Worm (Caenorhabditis elegans) whole organism, young adult: ENCODE measurements around the gene nlp-66.

Experiments used
- B0035.1 ChIP-seq: sonication (generic microtip); optimal IDR thresholded peaks from 2 replicates; lab custom pipeline; 2016; ENCODE audit warnings: missing genetic modification characterization, mild to moderate bottlenecking, missing compliant biosample characterization, missing genotype, missing genetic modification reagents
- B0261.1 ChIP-seq: sonication (generic microtip); optimal IDR thresholded peaks from 2 replicates; lab custom pipeline; 2016; ENCODE audit warnings: mild to moderate bottlenecking, missing genetic modification characterization, moderate library complexity, missing compliant biosample characterization
- F37B4.10 ChIP-seq: fragments of 200-800 bp; sonication (Bioruptor generic); IDR thresholded peaks from 2 replicates; pipeline ENCODE4 v1.3.6; 2022; ENCODE audit warnings: missing genetic modification characterization, missing compliant biosample characterization
- F57C9.4 ChIP-seq: sonication (generic microtip); optimal IDR thresholded peaks from 2 replicates; lab custom pipeline; 2017; ENCODE audit warnings: mild to moderate bottlenecking, missing genetic modification characterization, missing compliant biosample characterization
- T07F8.4 ChIP-seq: sonication (generic microtip); optimal IDR thresholded peaks from 2 replicates; lab custom pipeline; 2016; ENCODE audit warnings: mild to moderate bottlenecking, missing genetic modification characterization, moderate library complexity, missing compliant biosample characterization
- Y79H2A.3 ChIP-seq: fragments of 200-800 bp; sonication (Bioruptor generic); conservative IDR thresholded peaks from 2 replicates; pipeline ENCODE4 v1.3.6; 2022; ENCODE audit warnings: missing genetic modification reagents, missing genetic modification characterization, missing compliant biosample characterization
- Y95B8A.8 ChIP-seq: fragments of 200-800 bp; sonication (Bioruptor generic); IDR thresholded peaks from 2 replicates; pipeline ENCODE4 v1.3.6; 2022; ENCODE audit warnings: missing genetic modification reagents, missing genetic modification characterization, missing compliant biosample characterization
- ama-1 ChIP-seq, 3 experiments: fragments of 150-350 bp in 1 of 3; sonication (generic microtip) in 2 of 3; optimal IDR thresholded peaks; 2 replicates each; lab custom pipeline; 2014 to 2018; ENCODE audit warnings: missing biosample characterization in 2 of 3, missing genetic modification characterization in 2 of 3, missing genetic modification reagents in 2 of 3
- athp-1 ChIP-seq: sonication (generic microtip); optimal IDR thresholded peaks from 2 replicates; lab custom pipeline; 2017; ENCODE audit warnings: mild to moderate bottlenecking, missing genetic modification characterization, missing compliant biosample characterization
- attf-3 ChIP-seq: fragments of 200-800 bp; sonication (Bioruptor generic); conservative IDR thresholded peaks from 2 replicates; pipeline ENCODE4 v1.3.6; 2022; ENCODE audit warnings: missing genetic modification reagents, missing genetic modification characterization, missing compliant biosample characterization
- attf-5 ChIP-seq: fragments of 200-800 bp; sonication (Bioruptor generic); optimal IDR thresholded peaks from 2 replicates; lab custom pipeline; 2018; ENCODE audit warnings: mild to moderate bottlenecking, missing genetic modification characterization, missing compliant biosample characterization
- cebp-2 ChIP-seq: fragments of 200-800 bp; sonication (Bioruptor generic); IDR thresholded peaks from 2 replicates; pipeline ENCODE4 v1.3.6; 2022; ENCODE audit warnings: missing genetic modification characterization, missing compliant biosample characterization
- dox-1 ChIP-seq: fragments of 200-800 bp; sonication (Bioruptor generic); IDR thresholded peaks from 2 replicates; pipeline ENCODE4 v1.3.6; 2022; ENCODE audit warnings: missing genetic modification reagents, missing genetic modification characterization, missing compliant biosample characterization
- dpl-1 ChIP-seq: fragments of 150-350 bp; optimal IDR thresholded peaks from 2 replicates; lab custom pipeline; 2014; ENCODE audit warnings: missing biosample characterization, missing genetic modification reagents, missing genetic modification characterization
- efl-1 ChIP-seq: fragments of 150-350 bp; optimal IDR thresholded peaks from 2 replicates; lab custom pipeline; 2014; ENCODE audit warnings: missing biosample characterization, missing genetic modification reagents, missing genetic modification characterization
- egrh-3 ChIP-seq: fragments of 200-800 bp; sonication (Bioruptor generic); IDR thresholded peaks from 2 replicates; pipeline ENCODE4 v1.3.6; 2022; ENCODE audit warnings: missing genetic modification reagents, missing genetic modification characterization, missing compliant biosample characterization
- fkh-3 ChIP-seq: sonication (generic microtip); optimal IDR thresholded peaks from 2 replicates; lab custom pipeline; 2016; ENCODE audit warnings: mild to moderate bottlenecking, missing genetic modification characterization, missing compliant biosample characterization
- gei-17 ChIP-seq: fragments of 200-800 bp; sonication (Bioruptor generic); optimal IDR thresholded peaks from 2 replicates; lab custom pipeline; 2018; ENCODE audit warnings: mild to moderate bottlenecking, missing genetic modification characterization, missing compliant biosample characterization
- let-526 ChIP-seq: fragments of 200-800 bp; sonication (Bioruptor generic); IDR thresholded peaks from 2 replicates; pipeline ENCODE4 v1.3.6; 2022; ENCODE audit warnings: missing genetic modification reagents, missing genetic modification characterization, missing compliant biosample characterization
- let-607 ChIP-seq, 2 experiments: fragments of 200-800 bp in 1 of 2; sonication (Bioruptor generic) in 1 of 2; sonication (generic microtip) in 1 of 2; optimal IDR thresholded peaks; 2 replicates each; lab custom pipeline; 2016 to 2018; ENCODE audit warnings: mild to moderate bottlenecking in 2 of 2, missing compliant biosample characterization in 2 of 2, missing genetic modification characterization in 2 of 2, moderate library complexity in 2 of 2, missing genotype in 1 of 2
- lin-54 ChIP-seq: fragments of 200-800 bp; sonication (Bioruptor generic); optimal IDR thresholded peaks from 2 replicates; lab custom pipeline; 2018; ENCODE audit warnings: mild to moderate bottlenecking, missing genetic modification characterization, missing compliant biosample characterization
- madf-8 ChIP-seq: fragments of 200-800 bp; sonication (Bioruptor generic); conservative IDR thresholded peaks from 2 replicates; pipeline ENCODE4 v1.3.6; 2022; ENCODE audit warnings: missing genetic modification reagents, missing genetic modification characterization, missing compliant biosample characterization
- mcd-1 ChIP-seq: fragments of 200-800 bp; sonication (Bioruptor generic); IDR thresholded peaks from 2 replicates; pipeline ENCODE4 v1.3.6; 2022; ENCODE audit warnings: missing genetic modification reagents, missing genetic modification characterization, missing compliant biosample characterization
- nfya-1 ChIP-seq: sonication (generic microtip); optimal IDR thresholded peaks from 2 replicates; lab custom pipeline; 2017; ENCODE audit warnings: antibody characterized with exemption, missing compliant biosample characterization, missing genetic modification characterization, borderline replicate concordance; ENCODE audit not compliant: insufficient read depth
- nhr-120 ChIP-seq: fragments of 200-800 bp; sonication (Bioruptor generic); IDR thresholded peaks from 2 replicates; pipeline ENCODE4 v1.3.6; 2022; ENCODE audit warnings: missing genetic modification characterization, missing compliant biosample characterization
- nhr-179 ChIP-seq: sonication (generic microtip); optimal IDR thresholded peaks from 2 replicates; lab custom pipeline; 2016; ENCODE audit warnings: mild to moderate bottlenecking, missing genetic modification characterization, missing compliant biosample characterization
- nhr-27 ChIP-seq: fragments of 200-800 bp; sonication (Bioruptor generic); optimal IDR thresholded peaks from 2 replicates; lab custom pipeline; 2018; ENCODE audit warnings: mild to moderate bottlenecking, missing genetic modification characterization, moderate library complexity, missing compliant biosample characterization
- nhr-80 ChIP-seq: sonication (generic microtip); optimal IDR thresholded peaks from 2 replicates; lab custom pipeline; 2016; ENCODE audit warnings: missing genetic modification characterization, missing compliant biosample characterization
- rcor-1 ChIP-seq: fragments of 200-800 bp; sonication (Bioruptor generic); IDR thresholded peaks from 2 replicates; pipeline ENCODE4 v1.3.6; 2022; ENCODE audit warnings: missing genetic modification reagents, missing genetic modification characterization, missing compliant biosample characterization
- rpc-1 ChIP-seq, 2 experiments: fragments of 150-350 bp in 1 of 2; sonication (generic microtip) in 1 of 2; optimal IDR thresholded peaks; 2 replicates each; lab custom pipeline; 2014 to 2018; ENCODE audit warnings: missing biosample characterization in 1 of 2, missing genetic modification characterization in 1 of 2, missing genetic modification reagents in 1 of 2, missing genotype in 1 of 2
- snpc-4 ChIP-seq, 5 experiments: fragments of 150-350 bp in 1 of 5; sonication (generic microtip) in 4 of 5; optimal IDR thresholded peaks; 2 replicates each; lab custom pipeline; 2014 to 2018; ENCODE audit warnings: missing genetic modification characterization in 5 of 5, missing biosample characterization in 3 of 5, antibody characterized with exemption in 2 of 5, mild to moderate bottlenecking in 2 of 5, missing compliant biosample characterization in 2 of 5, missing genotype in 2 of 5, moderate library complexity in 2 of 5, missing genetic modification reagents in 1 of 5
- tbp1 ChIP-seq: fragments of 200-800 bp; sonication (Bioruptor generic); optimal IDR thresholded peaks from 2 replicates; lab custom pipeline; 2018; ENCODE audit warnings: mild to moderate bottlenecking, missing genetic modification characterization, missing compliant biosample characterization
- tbx-9 ChIP-seq: sonication (generic microtip); optimal IDR thresholded peaks from 2 replicates; lab custom pipeline; 2016; ENCODE audit warnings: borderline replicate concordance, missing genetic modification characterization, inconsistent platforms, missing compliant biosample characterization
- unc-130 ChIP-seq: sonication (generic microtip); optimal IDR thresholded peaks from 2 replicates; lab custom pipeline; 2016; ENCODE audit warnings: missing genetic modification reagents, missing genetic modification characterization, missing compliant biosample characterization
- unc-62 ChIP-seq: fragments of 150-350 bp; optimal IDR thresholded peaks from 2 replicates; lab custom pipeline; 2014; ENCODE audit warnings: missing biosample characterization, missing genetic modification reagents, missing genetic modification characterization
- ztf-6 ChIP-seq: fragments of 200-800 bp; sonication (Bioruptor generic); IDR thresholded peaks from 2 replicates; pipeline ENCODE4 v1.3.6; 2022; ENCODE audit warnings: missing genetic modification reagents, missing genetic modification characterization, missing compliant biosample characterization

nlp-66 gene

ce11 chrX:11107076-11107475, 9.5 kb downstream of the nlp-66 start, which contains the start of gene clc-17:
Gene clc-17, plus strand, starts transcription at chrX:11107376.
- TF ChIP-seq B0261.1 (tag; lab: Kevin White, UChicago) (no peak), snpc-4 (GFP tag; optimal IDR thresholded peaks at IDR 0.05; lab: Kevin White, UChicago) (no peak), snpc-4 (tag; optimal IDR thresholded peaks at IDR 0.05; lab: Kevin White, UChicago) (no peak), dox-1 (no peak), rcor-1 (GFP tag; lab: Robert Waterston, UW) (no peak), nfya-1 (tag; lab: Kevin White, UChicago) (no peak), F57C9.4 (no peak), athp-1 (no peak), B0035.1 (tag; lab: Kevin White, UChicago) (no peak), F37B4.10 (no peak), lin-54 (GFP tag; lab: Kevin White, UChicago) (no peak), nhr-179 (tag; lab: Kevin White, UChicago) (no peak), fkh-3 (tag; lab: Kevin White, UChicago) (no peak), Y79H2A.3 (no peak), tbp1 (GFP tag; lab: Kevin White, UChicago) (no peak), efl-1 (GFP tag; lab: Kevin White, UChicago) (no peak), cebp-2 (GFP tag; lab: Robert Waterston, UW) (no peak), nhr-120 (GFP tag; lab: Robert Waterston, UW) (no peak), gei-17 (GFP tag; lab: Kevin White, UChicago) (no peak), madf-8 (GFP tag; lab: Robert Waterston, UW) (no peak)

- TF ChIP-seq attf-3 (no peak), nhr-80 (tag; lab: Kevin White, UChicago) (peak; percentile 75), gei-17 (GFP tag; lab: Kevin White, UChicago) (no peak), mcd-1 (GFP tag; lab: Robert Waterston, UW) (no peak), ztf-6 (no peak), unc-130 (GFP tag; lab: Kevin White, UChicago) (no peak), T07F8.4 (no peak), unc-62 (GFP tag; lab: Kevin White, UChicago) (peak; percentile 31), ama-1 (optimal IDR thresholded peaks at IDR 0.05; lab: Kevin White, UChicago) (no peak), ama-1 (GFP tag; optimal IDR thresholded peaks at IDR 0.05; lab: Kevin White, UChicago) (no peak), efl-1 (GFP tag; lab: Kevin White, UChicago) (no peak), egrh-3 (GFP tag; lab: Robert Waterston, UW) (no peak), nhr-27 (tag; lab: Kevin White, UChicago) (no peak), rpc-1 (optimal IDR thresholded peaks at IDR 0.05; lab: Kevin White, UChicago) (no peak), rpc-1 (tag; optimal IDR thresholded peaks at IDR 0.05; lab: Kevin White, UChicago) (no peak), let-526 (GFP tag; lab: Robert Waterston, UW) (no peak), attf-5 (GFP tag; lab: Kevin White, UChicago) (no peak), dpl-1 (GFP tag; lab: Kevin White, UChicago) (no peak), let-607 (tag; optimal IDR thresholded peaks at IDR 0.05; lab: Kevin White, UChicago) (peak in 1 of 2 experiments; percentile 2), tbx-9 (tag; lab: Kevin White, UChicago) (no peak), Y95B8A.8 (GFP tag; lab: Robert Waterston, UW) (no peak)
Measured at ce11 chrX:11104883-11105629, 11.6 kb downstream of the nlp-66 start, which contains the start of gene W02H3.1. Gene W02H3.1, minus strand, starts transcription at chrX:11105460.
